Fruit fly (Drosophila melanogaster): Measurements from ENCODE around the gene CG9427.
A peak's percentile ranks its signal among the peaks of the same experiment; 100 is the strongest.

The CG9427 gene

dm6 chr3R:9590952-9591532, 35.7 kb downstream of the CG9427 start, which contains the start of the genes bocks and CG8312 (continued):
- peak; percentile 69 for TF ChIP-seq lab (GFP tag; optimal IDR thresholded peaks at IDR 0.05)
- TF ChIP-seq stwl (tag; optimal IDR thresholded peaks at IDR 0.05), result peak; percentile 94
- no peak for TF ChIP-seq CG3726 (GFP tag; IDR thresholded peaks at IDR 0.05)
- peak; percentile 88 for TF ChIP-seq sens (GFP tag)
- TF ChIP-seq mam (GFP tag; optimal IDR thresholded peaks at IDR 0.05), result peak; percentile 65
- no peak for TF ChIP-seq tna (GFP tag; IDR thresholded peaks at IDR 0.05; ENCODE audit: partially characterized antibody)
- TF ChIP-seq nerfin-1 (tag; optimal IDR thresholded peaks at IDR 0.05), result peak; percentile 50
- TF ChIP-seq CG3838 (GFP tag; optimal IDR thresholded peaks at IDR 0.05), result peak; percentile 80
- no peak for TF ChIP-seq crol (GFP tag; IDR thresholded peaks at IDR 0.05)
- no peak for TF ChIP-seq CG9215 (GFP tag; IDR thresholded peaks at IDR 0.05)
- no peak for TF ChIP-seq ap (GFP tag; IDR thresholded peaks at IDR 0.05)
- no peak for TF ChIP-seq CG7271 (tag; optimal IDR thresholded peaks at IDR 0.05)
- peak; percentile 4 for TF ChIP-seq CG10979 (tag; optimal IDR thresholded peaks at IDR 0.05)
- peak; percentile 50 for TF ChIP-seq CG4424 (GFP tag; optimal IDR thresholded peaks at IDR 0.05)
- no peak for TF ChIP-seq sna (GFP tag; IDR thresholded peaks at IDR 0.05; ENCODE audit: partially characterized antibody)
- TF ChIP-seq CG8924 (tag; optimal IDR thresholded peaks at IDR 0.05), result peak; percentile 50
- peak; percentile 46 for TF ChIP-seq Mes4 (GFP tag; optimal IDR thresholded peaks at IDR 0.05)
- TF ChIP-seq CG17328 (GFP tag; IDR thresholded peaks at IDR 0.05), result no peak
- TF ChIP-seq CkIIα-i1 (GFP tag; IDR thresholded peaks at IDR 0.05), result no peak
- peak; percentile 22 for TF ChIP-seq Blimp-1 (GFP tag; optimal IDR thresholded peaks at IDR 0.05)
- no peak for TF ChIP-seq CG14860 (GFP tag; IDR thresholded peaks at IDR 0.05; ENCODE audit: partially characterized antibody)
- no peak for TF ChIP-seq toy (GFP tag; IDR thresholded peaks at IDR 0.05)
- no peak for TF ChIP-seq Xrp1 (GFP tag; IDR thresholded peaks at IDR 0.05)
- TF ChIP-seq fu2 (GFP tag; optimal IDR thresholded peaks at IDR 0.05), result peak; percentile 13
- TF ChIP-seq CG1024 (GFP tag; IDR thresholded peaks at IDR 0.05), result no peak
- no peak for TF ChIP-seq CG11085 (GFP tag; IDR thresholded peaks at IDR 0.05)
- TF ChIP-seq CG14050 (GFP tag; IDR thresholded peaks at IDR 0.05), result no peak
- peak; percentile 46 for TF ChIP-seq da (GFP tag; optimal IDR thresholded peaks at IDR 0.05)
- TF ChIP-seq dimm (GFP tag; IDR thresholded peaks at IDR 0.05), result no peak
- TF ChIP-seq CG8359 (GFP tag; optimal IDR thresholded peaks at IDR 0.05; ENCODE audit: borderline replicate concordance), result no peak
- TF ChIP-seq fd3F (GFP tag; optimal IDR thresholded peaks at IDR 0.05), result no peak
- peak; percentile 44 for TF ChIP-seq Mad (GFP tag; optimal IDR thresholded peaks at IDR 0.05)
- no peak for TF ChIP-seq tll (GFP tag; optimal IDR thresholded peaks at IDR 0.05)
- TF ChIP-seq CG6765 (GFP tag; optimal IDR thresholded peaks at IDR 0.05), result no peak
- peak; percentile 31 for TF ChIP-seq CG1602 (GFP tag; optimal IDR thresholded peaks at IDR 0.05)
- peak; percentile 42 for TF ChIP-seq CG18764 (GFP tag; optimal IDR thresholded peaks at IDR 0.05)
- TF ChIP-seq Jarid2 (GFP tag; optimal IDR thresholded peaks at IDR 0.05), result peak; percentile 91
- no peak for TF ChIP-seq CG11560 (tag; IDR thresholded peaks at IDR 0.05)
- no peak for TF ChIP-seq gce (GFP tag; IDR thresholded peaks at IDR 0.05)
- TF ChIP-seq Ssrp (tag; optimal IDR thresholded peaks at IDR 0.05), result no peak
- peak; percentile 80 for TF ChIP-seq ewg (GFP tag; optimal IDR thresholded peaks at IDR 0.05)
- TF ChIP-seq CG13894 (tag; optimal IDR thresholded peaks at IDR 0.05), result peak; percentile 70
- no peak for TF ChIP-seq Eip74EF (GFP tag; optimal IDR thresholded peaks at IDR 0.05)
- no peak for TF ChIP-seq ab (GFP tag; optimal IDR thresholded peaks at IDR 0.05)
- TF ChIP-seq prd (optimal IDR thresholded peaks at IDR 0.05), result no peak
- TF ChIP-seq prd (GFP tag; IDR thresholded peaks at IDR 0.05), result no peak
- no peak for TF ChIP-seq cad (GFP tag; optimal IDR thresholded peaks at IDR 0.05)
- no peak for TF ChIP-seq MTF-1 (GFP tag; optimal IDR thresholded peaks at IDR 0.05; ENCODE audit: borderline replicate concordance)
- no peak for TF ChIP-seq CG15696 (tag; optimal IDR thresholded peaks at IDR 0.05)
- no peak for TF ChIP-seq HHEX (GFP tag; optimal IDR thresholded peaks at IDR 0.05)

Measured in whole organism, embryonic.